Worm (Caenorhabditis elegans) whole organism, early embryonic: ENCODE data around the gene R07E5.6.

Source experiments
- B0310.2 ChIP-seq: sonication (generic microtip); optimal IDR thresholded peaks from 2 replicates; lab custom pipeline; 2016; ENCODE audit warnings: mild to moderate bottlenecking, missing genetic modification characterization, missing compliant biosample characterization
- aly-1 ChIP-seq: sonication (generic microtip); optimal IDR thresholded peaks from 2 replicates; lab custom pipeline; 2016; ENCODE audit warnings: missing genetic modification characterization, missing compliant biosample characterization
- ama-1 ChIP-seq: fragments of 150-350 bp; optimal IDR thresholded peaks from 2 replicates; lab custom pipeline; 2014
- ceh-13 ChIP-seq: fragments of 200-800 bp; sonication (Bioruptor generic); optimal IDR thresholded peaks from 2 replicates; lab custom pipeline; 2018; ENCODE audit warnings: mild to moderate bottlenecking, missing genetic modification characterization, missing compliant biosample characterization
- ceh-36 ChIP-seq: sonication (generic microtip); optimal IDR thresholded peaks from 2 replicates; lab custom pipeline; 2016; ENCODE audit warnings: missing genetic modification characterization, inconsistent platforms, missing compliant biosample characterization
- ets-7 ChIP-seq: sonication (generic microtip); optimal IDR thresholded peaks from 2 replicates; lab custom pipeline; 2016; ENCODE audit warnings: missing genotype, missing genetic modification characterization, missing compliant biosample characterization
- hmg-4 ChIP-seq: fragments of 200-800 bp; sonication (Bioruptor generic); optimal IDR thresholded peaks from 2 replicates; lab custom pipeline; 2018; ENCODE audit warnings: mild to moderate bottlenecking, missing genetic modification characterization, missing compliant biosample characterization
- hnd-1 ChIP-seq: sonication (generic microtip); optimal IDR thresholded peaks from 2 replicates; lab custom pipeline; 2016; ENCODE audit warnings: missing genetic modification characterization, missing compliant biosample characterization
- pes-1 ChIP-seq: fragments of 200-800 bp; sonication (Bioruptor generic); IDR thresholded peaks from 2 replicates; pipeline ENCODE4 v1.3.6; 2022; ENCODE audit warnings: missing genetic modification reagents, missing genetic modification characterization, missing compliant biosample characterization
- sea-1 ChIP-seq: fragments of 200-800 bp; sonication (Bioruptor generic); conservative IDR thresholded peaks from 2 replicates; pipeline ENCODE4 v1.3.6; 2022; ENCODE audit warnings: missing genetic modification characterization, missing compliant biosample characterization
- tbx-11 ChIP-seq: fragments of 200-800 bp; sonication (Bioruptor generic); IDR thresholded peaks from 2 replicates; pipeline ENCODE4 v1.3.6; 2022; ENCODE audit warnings: missing genetic modification characterization, missing compliant biosample characterization
- tbx-37 ChIP-seq: fragments of 200-800 bp; sonication (Bioruptor generic); conservative IDR thresholded peaks from 2 replicates; pipeline ENCODE4 v1.3.6; 2022; ENCODE audit warnings: missing genetic modification reagents, missing genetic modification characterization, missing compliant biosample characterization

DNA sequence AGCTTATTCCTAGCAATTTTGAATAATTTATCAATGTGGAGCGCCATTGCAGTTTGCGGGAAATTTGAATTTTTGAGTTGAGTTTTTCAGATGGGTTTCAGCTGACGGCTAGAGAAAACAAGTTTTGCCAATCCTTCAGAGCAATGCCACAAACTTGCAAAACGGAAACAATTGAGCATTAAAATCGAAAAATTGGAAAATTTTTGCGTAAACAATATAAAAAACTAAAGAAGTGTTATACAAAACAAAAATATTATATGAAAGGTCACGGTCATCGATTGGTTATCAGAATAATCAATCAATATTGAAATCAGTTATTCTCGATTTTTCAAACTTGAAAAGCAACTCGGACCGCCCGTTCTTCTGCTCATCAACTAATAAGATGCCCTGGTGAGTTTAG, 2.6 kb downstream of the R07E5.6 start, which contains the start of gene R07E5.15:
- TF ChIP-seq aly-1 (tag; lab: Kevin White, UChicago), result no peak
- TF ChIP-seq sea-1, result no peak
- no peak for TF ChIP-seq ama-1
- TF ChIP-seq ceh-36 (tag; lab: Kevin White, UChicago), result no peak
- TF ChIP-seq tbx-11 (GFP tag; lab: Robert Waterston, UW), result no peak
- no peak for TF ChIP-seq tbx-37 (GFP tag; lab: Robert Waterston, UW)
- no peak for TF ChIP-seq pes-1 (GFP tag; lab: Robert Waterston, UW)
- TF ChIP-seq hnd-1 (tag; lab: Kevin White, UChicago), result no peak
- TF ChIP-seq ceh-13 (GFP tag; lab: Kevin White, UChicago), result no peak
- TF ChIP-seq ets-7 (tag; lab: Kevin White, UChicago), result no peak
- TF ChIP-seq hmg-4 (GFP tag; lab: Kevin White, UChicago), result no peak
- TF ChIP-seq B0310.2 (tag; lab: Kevin White, UChicago), result no peak
